3 fruit fly cellular contexts compared by ENCODE assay signal in the genomic region with DNA sequence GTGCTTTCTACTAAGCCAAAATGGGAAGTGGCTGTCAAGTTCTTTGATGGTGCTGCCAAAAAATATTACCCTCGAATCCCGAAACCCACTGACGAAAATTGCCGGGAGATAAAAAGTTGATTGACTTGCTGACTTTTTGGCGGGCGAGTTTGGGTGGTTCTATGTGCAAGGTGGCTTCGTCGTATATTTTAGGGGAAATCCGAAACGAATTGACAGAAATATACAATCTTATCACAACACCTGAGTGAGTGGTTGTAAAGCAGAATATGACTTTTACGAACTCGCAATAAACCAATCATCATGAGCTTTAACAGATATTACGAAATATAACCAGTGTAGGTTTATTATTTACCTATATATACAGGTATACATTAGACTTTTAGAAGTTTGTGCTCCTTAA.
TF ChIP-seq lines count a peak whose summit lies in the region.

No protein-coding gene starts in this region.

TF ChIP-seq in whole organism, adult, 20 proteins besides CTCF, POLR2A, EP300 and RAD21:
- TF ChIP-seq toe (GFP tag; optimal IDR thresholded peaks at IDR 0.05; lab: Kevin White, UChicago) (no peak), CG33017 (tag; optimal IDR thresholded peaks at IDR 0.05; lab: Kevin White, UChicago) (peak; percentile 39)

TF ChIP-seq in whole organism, prepupa, 60 proteins besides CTCF, POLR2A, EP300 and RAD21:
- no peak for TF ChIP-seq CG11294 (GFP tag; IDR thresholded peaks at IDR 0.05; lab: Robert Waterston, UW)
- TF ChIP-seq Eip93F (GFP tag; optimal IDR thresholded peaks at IDR 0.05; lab: Kevin White, UChicago) = peak; percentile 84
- TF ChIP-seq net (GFP tag; optimal IDR thresholded peaks at IDR 0.05; lab: Kevin White, UChicago) = no peak

TF ChIP-seq in whole organism, wandering third instar larva, 38 proteins besides CTCF, POLR2A, EP300 and RAD21:
- no peak for TF ChIP-seq br (GFP tag; optimal IDR thresholded peaks at IDR 0.05; lab: Kevin White, UChicago)
- no peak for TF ChIP-seq Rel (GFP tag; optimal IDR thresholded peaks at IDR 0.05; lab: Kevin White, UChicago)
- peak; percentile 84 for TF ChIP-seq Rel (tag; optimal IDR thresholded peaks at IDR 0.05; lab: Kevin White, UChicago)
- no peak for TF ChIP-seq Hr78 (GFP tag; optimal IDR thresholded peaks at IDR 0.05; lab: Kevin White, UChicago)
